Fruit fly (Drosophila melanogaster) whole organism, embryonic: ENCODE measurements around the gene yellow-e.

ENCODE experiments used
- ATbp ChIP-seq: fragments of 200-800 bp; sonication (Bioruptor generic); optimal IDR thresholded peaks from 2 replicates; lab custom pipeline; 2017; ENCODE audit warnings: missing biosample characterization, mild to moderate bottlenecking, missing genetic modification characterization, missing genetic modification reagents
- CG10147 ChIP-seq: fragments of 200-800 bp; sonication (Bioruptor generic); optimal IDR thresholded peaks from 2 replicates; lab custom pipeline; 2019; ENCODE audit warnings: missing biosample characterization, mild to moderate bottlenecking, missing genetic modification characterization, moderate library complexity
- CG10366 ChIP-seq: fragments of 200-800 bp; sonication (Bioruptor generic); IDR thresholded peaks from 2 replicates; pipeline ENCODE4 v1.3.6; 2022; ENCODE audit warnings: missing biosample characterization, missing genetic modification characterization
- CG11093 ChIP-seq: fragments of 200-800 bp; sonication (Bioruptor generic); IDR thresholded peaks from 3 replicates; pipeline ENCODE4 v1.3.6; 2022; ENCODE audit warnings: missing biosample characterization, missing genetic modification characterization
- CG11456 ChIP-seq: fragments of 200-800 bp; sonication (Bioruptor generic); IDR thresholded peaks from 3 replicates; pipeline ENCODE4 v1.3.6; 2022; ENCODE audit warnings: missing biosample characterization, missing genetic modification characterization
- CG11560 ChIP-seq: fragments of 200-800 bp; sonication (Bioruptor generic); IDR thresholded peaks from 3 replicates; pipeline ENCODE4 v1.3.6; 2022; ENCODE audit warnings: missing biosample characterization, missing genetic modification characterization
- CG15073 ChIP-seq: fragments of 200-800 bp; sonication (Bioruptor generic); optimal IDR thresholded peaks from 2 replicates; lab custom pipeline; 2016; ENCODE audit warnings: missing biosample characterization, missing genetic modification characterization
- CG15601 ChIP-seq: fragments of 200-800 bp; sonication (Bioruptor generic); optimal IDR thresholded peaks from 3 replicates; lab custom pipeline; 2019; ENCODE audit warnings: missing biosample characterization, mild to moderate bottlenecking, missing genetic modification characterization, moderate library complexity
- CG17912 ChIP-seq: fragments of 200-800 bp; sonication (Bioruptor generic); optimal IDR thresholded peaks from 2 replicates; lab custom pipeline; 2018; ENCODE audit warnings: missing biosample characterization, mild to moderate bottlenecking, missing genetic modification characterization
- CG18619 ChIP-seq: fragments of 200-800 bp; sonication (Bioruptor generic); optimal IDR thresholded peaks from 3 replicates; lab custom pipeline; 2017; ENCODE audit warnings: missing biosample characterization, mild to moderate bottlenecking, missing genetic modification characterization
- CG2116 ChIP-seq: fragments of 200-800 bp; sonication (Bioruptor generic); optimal IDR thresholded peaks from 3 replicates; lab custom pipeline; 2018; ENCODE audit warnings: missing biosample characterization, mild to moderate bottlenecking, missing genetic modification characterization
- CG2120 ChIP-seq: fragments of 200-800 bp; sonication (Bioruptor generic); optimal IDR thresholded peaks from 3 replicates; lab custom pipeline; 2016; ENCODE audit warnings: missing biosample characterization, missing genetic modification characterization
- CG33213 ChIP-seq: fragments of 200-800 bp; sonication (Bioruptor generic); optimal IDR thresholded peaks from 3 replicates; lab custom pipeline; 2016; ENCODE audit warnings: missing biosample characterization, missing genetic modification characterization
- CG34422 ChIP-seq: fragments of 200-800 bp; sonication (Bioruptor generic); IDR thresholded peaks from 3 replicates; pipeline ENCODE4 v1.3.6; 2022; ENCODE audit warnings: missing biosample characterization, missing genetic modification characterization
- CG3726 ChIP-seq: fragments of 200-800 bp; sonication (Bioruptor generic); IDR thresholded peaks from 3 replicates; pipeline ENCODE4, ENCODE4 v1.3.6; 2022; ENCODE audit warnings: missing biosample characterization, missing genetic modification characterization
- CG42726 ChIP-seq: fragments of 200-800 bp; sonication (Bioruptor generic); IDR thresholded peaks from 2 replicates; pipeline ENCODE4 v1.3.6; 2022; ENCODE audit warnings: missing biosample characterization, missing genetic modification characterization; ENCODE audit not compliant: partially characterized antibody
- CG7357 ChIP-seq: fragments of 200-800 bp; sonication (Bioruptor generic); IDR thresholded peaks from 3 replicates; pipeline ENCODE4 v1.3.6; 2022; ENCODE audit warnings: missing biosample characterization, missing genetic modification characterization
- CG8281 ChIP-seq: fragments of 200-800 bp; sonication (Bioruptor generic); optimal IDR thresholded peaks from 2 replicates; lab custom pipeline; 2018; ENCODE audit warnings: missing biosample characterization, mild to moderate bottlenecking, missing genetic modification characterization, moderate library complexity
- CG9817 ChIP-seq: fragments of 200-800 bp; sonication (Bioruptor generic); optimal IDR thresholded peaks from 2 replicates; lab custom pipeline; 2018; ENCODE audit warnings: missing biosample characterization, mild to moderate bottlenecking, missing genetic modification characterization, moderate library complexity
- CkIIα-i1 ChIP-seq: fragments of 200-800 bp; sonication (Bioruptor generic); IDR thresholded peaks from 2 replicates; pipeline ENCODE4 v1.3.6; 2022; ENCODE audit warnings: missing biosample characterization, missing genetic modification characterization
- Hand ChIP-seq: fragments of 200-800 bp; sonication (Bioruptor generic); optimal IDR thresholded peaks from 2 replicates; lab custom pipeline; 2017; ENCODE audit warnings: mild to moderate bottlenecking, missing biosample characterization, missing genetic modification reagents, missing genetic modification characterization
- Kr ChIP-seq: fragments of 200-800 bp; sonication (Bioruptor generic); optimal IDR thresholded peaks from 2 replicates; lab custom pipeline; 2017; ENCODE audit warnings: missing biosample characterization, mild to moderate bottlenecking, missing genetic modification characterization
- NK7.1 ChIP-seq: fragments of 200-800 bp; sonication (Bioruptor generic); optimal IDR thresholded peaks from 3 replicates; lab custom pipeline; 2016; ENCODE audit warnings: missing biosample characterization, missing genetic modification characterization
- Sry-β ChIP-seq: fragments of 200-800 bp; sonication (Bioruptor generic); optimal IDR thresholded peaks from 2 replicates; lab custom pipeline; 2018; ENCODE audit warnings: missing biosample characterization, mild to moderate bottlenecking, missing genetic modification characterization, moderate library complexity
- TFAM ChIP-seq: fragments of 200-800 bp; sonication (Bioruptor generic); optimal IDR thresholded peaks from 2 replicates; lab custom pipeline; 2017; ENCODE audit warnings: missing biosample characterization, missing genetic modification characterization, inconsistent platforms
- Usf ChIP-seq: fragments of 200-800 bp; sonication (Bioruptor generic); optimal IDR thresholded peaks from 2 replicates; lab custom pipeline; 2017; ENCODE audit warnings: missing genotype, missing biosample characterization, missing genetic modification characterization
- abd-A ChIP-seq: fragments of 200-800 bp; sonication (Bioruptor generic); optimal IDR thresholded peaks from 3 replicates; lab custom pipeline; 2019; ENCODE audit warnings: missing biosample characterization, mild to moderate bottlenecking, missing genetic modification characterization, moderate library complexity
- bbx ChIP-seq: fragments of 200-800 bp; sonication (Bioruptor generic); IDR thresholded peaks from 2 replicates; pipeline ENCODE4 v1.3.6; 2022; ENCODE audit warnings: missing biosample characterization, missing genetic modification characterization; ENCODE audit not compliant: partially characterized antibody
- cas ChIP-seq: fragments of 200-800 bp; sonication (Bioruptor generic); IDR thresholded peaks from 2 replicates; pipeline ENCODE4 v1.3.6; 2022; ENCODE audit warnings: missing biosample characterization, missing genetic modification characterization
- chif ChIP-seq, 2 experiments: fragments of 200-800 bp; sonication (Bioruptor generic); optimal IDR thresholded peaks; 3 replicates each; lab custom pipeline; 2016; ENCODE audit warnings: missing biosample characterization in 2 of 2, missing genetic modification characterization in 2 of 2
- chn ChIP-seq: fragments of 200-800 bp; sonication (Bioruptor generic); optimal IDR thresholded peaks from 2 replicates; lab custom pipeline; 2016; ENCODE audit warnings: missing biosample characterization, missing genetic modification characterization
- ci ChIP-seq: fragments of 200-800 bp; sonication (Bioruptor generic); IDR thresholded peaks from 3 replicates; pipeline ENCODE4 v1.3.6; 2022; ENCODE audit warnings: missing biosample characterization, missing genetic modification characterization
- fd96Cb ChIP-seq: fragments of 200-800 bp; sonication (Bioruptor generic); optimal IDR thresholded peaks from 2 replicates; lab custom pipeline; 2018; ENCODE audit warnings: missing biosample characterization, mild to moderate bottlenecking, missing genetic modification characterization, moderate library complexity
- grn ChIP-seq: fragments of 200-800 bp; sonication (Bioruptor generic); optimal IDR thresholded peaks from 3 replicates; lab custom pipeline; 2017; ENCODE audit warnings: missing biosample characterization, missing genetic modification characterization
- kay ChIP-seq: fragments of 200-800 bp; sonication (Bioruptor generic); optimal IDR thresholded peaks from 2 replicates; lab custom pipeline; 2016; ENCODE audit warnings: missing biosample characterization, missing genetic modification characterization
- luna ChIP-seq: fragments of 200-800 bp; sonication (Bioruptor generic); optimal IDR thresholded peaks from 2 replicates; lab custom pipeline; 2016; ENCODE audit warnings: missing biosample characterization, missing genetic modification characterization
- nau ChIP-seq: fragments of 200-800 bp; sonication (Bioruptor generic); optimal IDR thresholded peaks from 3 replicates; lab custom pipeline; 2017; ENCODE audit warnings: missing biosample characterization, mild to moderate bottlenecking, missing genetic modification characterization, missing genetic modification reagents
- odd ChIP-seq: fragments of 200-800 bp; sonication (Bioruptor generic); optimal IDR thresholded peaks from 2 replicates; lab custom pipeline; 2017; ENCODE audit warnings: missing biosample characterization, mild to moderate bottlenecking, missing genetic modification characterization
- pita ChIP-seq: fragments of 200-800 bp; sonication (Bioruptor generic); optimal IDR thresholded peaks from 2 replicates; lab custom pipeline; 2017; ENCODE audit warnings: missing biosample characterization, mild to moderate bottlenecking, missing genetic modification characterization
- pum ChIP-seq: fragments of 200-800 bp; sonication (Bioruptor generic); optimal IDR thresholded peaks from 2 replicates; lab custom pipeline; 2016; ENCODE audit warnings: missing biosample characterization, missing genetic modification characterization
- schlank ChIP-seq: fragments of 200-800 bp; sonication (Bioruptor generic); optimal IDR thresholded peaks from 2 replicates; lab custom pipeline; 2018; ENCODE audit warnings: missing biosample characterization, mild to moderate bottlenecking, missing genetic modification characterization
- sd ChIP-seq: fragments of 200-800 bp; sonication (Bioruptor generic); optimal IDR thresholded peaks from 3 replicates; lab custom pipeline; 2018; ENCODE audit warnings: missing biosample characterization, mild to moderate bottlenecking, missing genetic modification characterization, moderate library complexity
- shn ChIP-seq: fragments of 200-800 bp; sonication (Bioruptor generic); optimal IDR thresholded peaks from 3 replicates; lab custom pipeline; 2016; ENCODE audit warnings: missing biosample characterization, missing genetic modification characterization
- sim ChIP-seq: fragments of 200-800 bp; sonication (Bioruptor generic); IDR thresholded peaks from 2 replicates; pipeline ENCODE4 v1.3.6; 2022; ENCODE audit warnings: missing biosample characterization, missing genetic modification characterization
- slp2 ChIP-seq: fragments of 200-800 bp; sonication (Bioruptor generic); optimal IDR thresholded peaks from 2 replicates; lab custom pipeline; 2016; ENCODE audit warnings: missing biosample characterization, missing genetic modification characterization
- ssp ChIP-seq: fragments of 200-800 bp; sonication (Bioruptor generic); IDR thresholded peaks from 2 replicates; pipeline ENCODE4 v1.3.6; 2022; ENCODE audit warnings: missing biosample characterization, missing genetic modification characterization
- stwl ChIP-seq: fragments of 200-800 bp; sonication (Bioruptor generic); optimal IDR thresholded peaks from 3 replicates; lab custom pipeline; 2018; ENCODE audit warnings: missing biosample characterization, mild to moderate bottlenecking, missing genetic modification characterization, moderate library complexity
- sug ChIP-seq: fragments of 200-800 bp; optimal IDR thresholded peaks from 2 replicates; lab custom pipeline; 2019; ENCODE audit warnings: missing biosample characterization, mild to moderate bottlenecking, missing genetic modification characterization, moderate library complexity

yellow-e gene

DNA sequence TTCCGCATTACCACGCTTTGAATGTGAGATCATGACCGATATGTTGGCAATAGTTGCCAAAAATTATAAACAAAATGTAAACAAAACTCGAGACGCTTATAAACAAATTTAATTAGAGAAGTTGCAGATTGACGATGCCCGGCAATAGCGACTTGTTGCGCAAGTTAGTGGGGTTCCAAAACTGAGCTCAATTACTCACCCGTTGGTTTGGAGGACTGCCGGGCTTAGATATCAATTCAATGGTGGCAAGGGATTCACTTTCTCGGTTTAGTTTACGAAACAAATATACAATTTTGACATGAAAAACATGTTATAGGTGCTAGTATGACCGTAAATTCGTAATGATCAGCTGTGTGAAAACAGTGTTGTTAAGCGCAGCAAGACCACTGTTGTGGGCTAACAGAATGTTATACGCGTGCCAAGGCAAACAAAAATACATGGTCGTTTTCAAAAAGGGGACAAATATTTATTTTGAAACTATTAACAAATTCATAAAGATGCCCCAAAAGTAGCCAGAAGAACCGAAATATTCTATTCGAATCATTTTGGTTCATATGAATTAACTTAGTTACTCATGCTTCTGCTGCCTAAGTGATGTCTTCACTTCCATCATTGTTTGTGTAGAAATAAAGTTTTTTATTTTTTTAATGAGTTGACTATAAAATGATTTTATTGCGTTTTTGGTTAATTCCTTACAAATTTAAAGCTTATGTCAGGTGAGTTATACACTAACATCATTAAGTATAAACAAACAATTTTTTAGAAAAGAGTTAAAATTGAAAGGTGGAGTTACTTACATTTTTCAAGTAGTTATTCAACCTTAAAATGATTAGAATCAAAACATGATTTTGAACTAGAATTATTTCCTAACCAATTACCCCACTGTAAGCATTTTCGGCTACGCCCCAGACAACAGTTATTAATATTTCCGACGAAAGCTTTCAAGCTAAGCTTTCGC, 48.2 kb downstream of the yellow-e start, which contains the start of gene Elp6 (continued):
- TF ChIP-seq fd96Cb (tag; lab: Kevin White, UChicago) (peak; percentile 49), CG9817 (tag; lab: Kevin White, UChicago) (peak; percentile 59), schlank (tag; lab: Kevin White, UChicago) (no peak), sim (no peak), TFAM (GFP tag; lab: Kevin White, UChicago) (no peak), chn (GFP tag; lab: Kevin White, UChicago) (peak; percentile 69), CG7357 (GFP tag; lab: Robert Waterston, UW) (no peak), Usf (GFP tag; lab: Kevin White, UChicago) (peak; percentile 37), luna (GFP tag; lab: Kevin White, UChicago) (no peak), CkIIα-i1 (GFP tag; lab: Robert Waterston, UW) (0 out of 2 replicates have a peak, but pooled peaks have one; percentile 10), ci (GFP tag; lab: Robert Waterston, UW) (peak; percentile 6; the same call in 1 of the 3 replicates), CG34422 (GFP tag; lab: Robert Waterston, UW) (peak; percentile 61), CG15601 (tag; lab: Kevin White, UChicago) (no peak), pum (GFP tag; lab: Kevin White, UChicago) (peak; percentile 65), odd (GFP tag; lab: Kevin White, UChicago) (peak; percentile 57), CG10147 (peak; percentile 77), Sry-β (GFP tag; lab: Kevin White, UChicago) (no peak), CG3726 (GFP tag; lab: Robert Waterston, UW) (no peak), grn (GFP tag; lab: Kevin White, UChicago) (no peak), Hand (GFP tag; lab: Kevin White, UChicago) (peak; percentile 61), NK7.1 (GFP tag; lab: Kevin White, UChicago) (peak; percentile 4), stwl (tag; lab: Kevin White, UChicago) (peak; percentile 85), kay (peak; percentile 29), chif (GFP tag; optimal IDR thresholded peaks at IDR 0.05; lab: Kevin White, UChicago) (peak; percentile 35 to 46), sug (tag; lab: Kevin White, UChicago) (peak; percentile 41), CG10366 (GFP tag; lab: Robert Waterston, UW) (peak; percentile 66), CG17912 (GFP tag; lab: Kevin White, UChicago) (no peak), sd (tag; lab: Kevin White, UChicago) (no peak), CG11560 (tag; lab: Robert Waterston, UW) (peak; percentile 32; the same call in 1 of the 3 replicates), CG33213 (GFP tag; lab: Kevin White, UChicago) (peak; percentile 37), CG2116 (GFP tag; lab: Kevin White, UChicago) (peak; percentile 19), abd-A (no peak), ssp (GFP tag; lab: Robert Waterston, UW) (peak; percentile 46), CG11093 (GFP tag; lab: Robert Waterston, UW) (0 out of 3 replicates have a peak, but pooled peaks have one; percentile 31), CG8281 (peak; percentile 42), CG18619 (GFP tag; lab: Kevin White, UChicago) (peak; percentile 81), Kr (GFP tag; lab: Kevin White, UChicago) (no peak), bbx (GFP tag; lab: Robert Waterston, UW) (no peak), nau (GFP tag; lab: Kevin White, UChicago) (no peak), CG2120 (peak; percentile 86), pita (GFP tag; lab: Kevin White, UChicago) (no peak), CG42726 (GFP tag; lab: Robert Waterston, UW) (no peak), ATbp (peak; percentile 42), slp2 (GFP tag; lab: Kevin White, UChicago) (peak; percentile 53), cas (GFP tag; lab: Robert Waterston, UW) (no peak), shn (GFP tag; lab: Kevin White, UChicago) (peak; percentile 49), CG15073 (GFP tag; lab: Kevin White, UChicago) (no peak), CG11456 (GFP tag; lab: Robert Waterston, UW) (peak; percentile 77; the same call in 2 of the 3 replicates)
